Fruit fly (Drosophila melanogaster): ENCODE results near the gene RpS14b.

DNA sequence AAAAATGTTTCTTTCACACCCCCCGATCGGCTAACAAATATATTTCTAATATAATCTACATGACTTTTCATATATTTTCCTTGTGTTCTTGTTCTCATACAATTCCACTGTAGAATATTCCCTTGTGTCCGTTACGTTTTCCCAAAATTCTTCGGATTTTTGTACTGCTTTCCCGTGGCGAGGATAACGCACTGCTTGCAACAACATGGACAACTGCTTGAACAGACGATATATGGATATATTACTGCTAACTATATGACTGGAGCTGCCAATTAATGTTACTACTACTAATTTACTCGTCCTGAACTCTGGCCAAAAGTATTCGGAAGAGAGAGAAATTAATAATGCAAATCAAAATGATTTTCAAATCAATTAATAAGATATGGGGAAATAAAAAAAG is 9.8 kb upstream of the RpS14b start:
- no peak for TF ChIP-seq Dll (optimal IDR thresholded peaks at IDR 0.05)
- no peak for TF ChIP-seq usp (GFP tag; optimal IDR thresholded peaks at IDR 0.05)
- TF ChIP-seq CG8478 (optimal IDR thresholded peaks at IDR 0.05) = no peak
- TF ChIP-seq psq (optimal IDR thresholded peaks at IDR 0.05) = no peak
- no peak for TF ChIP-seq EcR (GFP tag; optimal IDR thresholded peaks at IDR 0.05)
- no peak for TF ChIP-seq pan (optimal IDR thresholded peaks at IDR 0.05)
